Worm (Caenorhabditis elegans) whole organism, L2 larva: ENCODE data around the gene par-3.

Experiments used
- egl-27 ChIP-seq: sonication (generic microtip); optimal IDR thresholded peaks from 3 replicates; lab custom pipeline; 2017; ENCODE audit warnings: missing biosample characterization, missing genetic modification reagents, missing genetic modification characterization
- lin-13 ChIP-seq: fragments of 150-350 bp; optimal IDR thresholded peaks from 2 replicates; lab custom pipeline; 2014; ENCODE audit warnings: missing biosample characterization, missing genetic modification reagents, missing genetic modification characterization
- lsy-2 ChIP-seq, 2 experiments: fragments of 150-350 bp in 1 of 2; sonication (generic microtip) in 1 of 2; optimal IDR thresholded peaks; 2 replicates each; lab custom pipeline; 2014 to 2017; ENCODE audit warnings: missing biosample characterization in 2 of 2, missing genetic modification characterization in 2 of 2

DNA sequence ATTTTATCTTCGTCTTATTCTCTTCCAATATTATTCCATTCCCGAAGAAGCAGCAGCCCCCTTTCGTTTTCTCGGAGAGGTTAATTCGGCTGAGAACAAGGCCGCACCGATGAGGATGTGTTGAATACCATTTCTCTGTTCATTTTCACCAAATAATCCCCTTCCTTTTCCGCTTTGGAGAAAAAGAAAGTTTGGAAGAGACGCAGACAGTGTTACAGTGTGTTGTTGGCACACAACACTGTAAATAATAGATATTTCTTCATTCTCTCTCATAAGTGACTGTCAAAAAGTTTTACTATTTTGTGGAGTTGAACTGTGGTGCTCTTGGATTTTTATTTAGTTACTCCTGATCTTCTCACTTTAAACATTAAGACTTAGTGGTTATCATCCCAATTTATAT lies 1.2 kb downstream of the par-3 start:
- TF ChIP-seq lsy-2 (tag; optimal IDR thresholded peaks at IDR 0.05; lab: Kevin White, UChicago) (no peak), egl-27 (tag; lab: Kevin White, UChicago) (no peak), lin-13 (GFP tag; lab: Kevin White, UChicago) (no peak)
